Worm (Caenorhabditis elegans) whole organism, L2 larva: ENCODE data around the gene nmy-3.

Experiments
- ama-1 ChIP-seq: fragments of 150-350 bp; optimal IDR thresholded peaks from 2 replicates; lab custom pipeline; 2018; ENCODE audit warnings: inconsistent platforms
- blmp-1 ChIP-seq: sonication (generic microtip); optimal IDR thresholded peaks from 2 replicates; lab custom pipeline; 2017; ENCODE audit warnings: missing genetic modification characterization, mild to moderate bottlenecking, missing compliant biosample characterization, antibody characterized with exemption, moderate library complexity; ENCODE audit not compliant: insufficient read depth
- ceh-82 ChIP-seq: fragments of 150-350 bp; optimal IDR thresholded peaks from 2 replicates; lab custom pipeline; 2014; ENCODE audit warnings: missing biosample characterization, missing genetic modification characterization
- crh-2 ChIP-seq: sonication (generic microtip); optimal IDR thresholded peaks from 2 replicates; lab custom pipeline; 2017; ENCODE audit warnings: missing biosample characterization, missing genetic modification characterization
- dmd-4 ChIP-seq: sonication (generic microtip); optimal IDR thresholded peaks from 2 replicates; lab custom pipeline; 2017; ENCODE audit warnings: missing biosample characterization, missing genetic modification characterization
- nhr-11 ChIP-seq: fragments of 150-350 bp; optimal IDR thresholded peaks from 2 replicates; lab custom pipeline; 2014; ENCODE audit warnings: missing biosample characterization, missing genetic modification characterization
- nhr-12 ChIP-seq: fragments of 150-350 bp; optimal IDR thresholded peaks from 2 replicates; lab custom pipeline; 2014; ENCODE audit warnings: missing biosample characterization, missing genetic modification characterization
- nhr-25 ChIP-seq: fragments of 150-350 bp; sonication (generic microtip); optimal IDR thresholded peaks from 3 replicates; lab custom pipeline; 2014; ENCODE audit warnings: missing biosample characterization, missing genetic modification characterization
- unc-62 ChIP-seq: fragments of 150-350 bp; optimal IDR thresholded peaks from 2 replicates; lab custom pipeline; 2014; ENCODE audit warnings: missing biosample characterization, missing genetic modification reagents, missing genetic modification characterization

- TF ChIP-seq ceh-82: no peak
- TF ChIP-seq nhr-25 (tag; lab: Kevin White, UChicago): no peak
- TF ChIP-seq dmd-4 (tag; lab: Kevin White, UChicago): no peak
- TF ChIP-seq blmp-1 (tag; lab: Kevin White, UChicago): no peak
- TF ChIP-seq crh-2 (tag; lab: Kevin White, UChicago): no peak
- no peak for TF ChIP-seq unc-62 (GFP tag; lab: Kevin White, UChicago)
- no peak for TF ChIP-seq nhr-11 (tag; lab: Kevin White, UChicago)
- no peak for TF ChIP-seq nhr-12 (tag; lab: Kevin White, UChicago)
- no peak for TF ChIP-seq ama-1 (lab: Kevin White, UChicago)
Observed at ce11 chrIV:9256865-9257264, 17.4 kb upstream of the nmy-3 start.
